Fruit fly (Drosophila melanogaster) Kc167 (cell line): ENCODE measurements around the gene CG15743.

ENCODE experiments used
- Myc ChIP-seq: fragments of >200 bp; optimal IDR thresholded peaks from 2 replicates; lab custom pipeline; 2017; ENCODE audit warnings: missing external identifiers
- Sin3A ChIP-seq: fragments of >200 bp; optimal IDR thresholded peaks from 2 replicates; lab custom pipeline; 2018; ENCODE audit warnings: missing external identifiers
- h ChIP-seq: fragments of >200 bp; optimal IDR thresholded peaks from 3 replicates; lab custom pipeline; 2018; ENCODE audit warnings: missing external identifiers
- insv ChIP-seq: fragments of >200 bp; optimal IDR thresholded peaks from 3 replicates; lab custom pipeline; 2018; ENCODE audit warnings: missing external identifiers
- psq ChIP-seq: fragments of >200 bp; optimal IDR thresholded peaks from 2 replicates; lab custom pipeline; 2017; ENCODE audit warnings: missing external identifiers
- ttk ChIP-seq: sonication (Bioruptor generic); optimal IDR thresholded peaks from 2 replicates; lab custom pipeline; 2017; ENCODE audit warnings: missing external identifiers

- TF ChIP-seq Sin3A (lab: Kevin White, UChicago) (no peak), psq (lab: Kevin White, UChicago) (no peak), Myc (no peak), insv (no peak), h (lab: Kevin White, UChicago) (no peak), ttk (lab: Kevin White, UChicago) (no peak)
These were observed 12.8 kb upstream of the CG15743 start for dm6 chrX:13272676-13273233.
